Worm (Caenorhabditis elegans): ENCODE results near the gene fbxb-15.
A peak's percentile ranks its signal among the peaks of the same experiment; 100 is the strongest.

The fbxb-15 gene

ce11 chrII:1679081-1679480, 25.8 kb upstream of the fbxb-15 start, which contains the start of gene irld-36:
irld-36 (plus strand) TSS chrII:1679381.
- no peak for TF ChIP-seq ceh-36 (tag; optimal IDR thresholded peaks at IDR 0.05)

ce11 chrII:1676088-1676487, 22.8 kb upstream of the fbxb-15 start, which contains the start of gene fbxb-17:
fbxb-17 (plus strand) TSS chrII:1676388.
- TF ChIP-seq hmbx-1 (tag; optimal IDR thresholded peaks at IDR 0.05): no peak
- TF ChIP-seq hnd-1 (tag; optimal IDR thresholded peaks at IDR 0.05): no peak
- TF ChIP-seq B0310.2 (tag; optimal IDR thresholded peaks at IDR 0.05): no peak

ce11 chrII:1672673-1673072, 19.4 kb upstream of the fbxb-15 start:
- TF ChIP-seq ama-1 (optimal IDR thresholded peaks at IDR 0.05) (no peak), scrt-1 (GFP tag; IDR thresholded peaks at IDR 0.05) (no peak), ets-7 (tag; optimal IDR thresholded peaks at IDR 0.05) (no peak), sea-1 (GFP tag; conservative IDR thresholded peaks at IDR 0.05) (no peak), ceh-36 (tag; optimal IDR thresholded peaks at IDR 0.05) (no peak), B0310.2 (tag; optimal IDR thresholded peaks at IDR 0.05) (no peak), hmg-4 (GFP tag; optimal IDR thresholded peaks at IDR 0.05) (no peak), hmbx-1 (tag; optimal IDR thresholded peaks at IDR 0.05) (no peak), tbx-11 (GFP tag; IDR thresholded peaks at IDR 0.05) (no peak), F13C5.2 (tag; optimal IDR thresholded peaks at IDR 0.05) (no peak), tra-4 (tag; optimal IDR thresholded peaks at IDR 0.05) (no peak), tbx-37 (GFP tag; conservative IDR thresholded peaks at IDR 0.05) (no peak), ceh-13 (GFP tag; optimal IDR thresholded peaks at IDR 0.05) (no peak), aly-1 (tag; optimal IDR thresholded peaks at IDR 0.05) (no peak), hnd-1 (tag; optimal IDR thresholded peaks at IDR 0.05) (no peak), pes-1 (GFP tag; IDR thresholded peaks at IDR 0.05) (no peak), flt-1 (GFP tag; IDR thresholded peaks at IDR 0.05) (no peak)

- TF ChIP-seq flt-1 (GFP tag; IDR thresholded peaks at IDR 0.05) (no peak), hmg-4 (GFP tag; optimal IDR thresholded peaks at IDR 0.05) (no peak), ceh-36 (tag; optimal IDR thresholded peaks at IDR 0.05) (no peak), tbx-11 (GFP tag; IDR thresholded peaks at IDR 0.05) (no peak), pes-1 (GFP tag; IDR thresholded peaks at IDR 0.05) (no peak), F13C5.2 (tag; optimal IDR thresholded peaks at IDR 0.05) (no peak), B0310.2 (tag; optimal IDR thresholded peaks at IDR 0.05) (no peak), hnd-1 (tag; optimal IDR thresholded peaks at IDR 0.05) (no peak), tra-4 (tag; optimal IDR thresholded peaks at IDR 0.05) (no peak), scrt-1 (GFP tag; IDR thresholded peaks at IDR 0.05) (no peak), tbx-37 (GFP tag; conservative IDR thresholded peaks at IDR 0.05) (no peak), sea-1 (GFP tag; conservative IDR thresholded peaks at IDR 0.05) (no peak), ceh-13 (GFP tag; optimal IDR thresholded peaks at IDR 0.05) (no peak), ets-7 (tag; optimal IDR thresholded peaks at IDR 0.05) (no peak), aly-1 (tag; optimal IDR thresholded peaks at IDR 0.05) (no peak), ama-1 (optimal IDR thresholded peaks at IDR 0.05) (no peak), hmbx-1 (tag; optimal IDR thresholded peaks at IDR 0.05) (no peak)
These were observed 17.7 kb upstream of the fbxb-15 start for ce11 chrII:1670985-1671384.

ce11 chrII:1670260-1670879, 17.1 kb upstream of the fbxb-15 start, which contains the start of gene nhx-6:
nhx-6 (plus strand) TSS chrII:1670829.
- TF ChIP-seq ceh-13 (GFP tag; optimal IDR thresholded peaks at IDR 0.05): no peak
- no peak for TF ChIP-seq pes-1 (GFP tag; IDR thresholded peaks at IDR 0.05)
- TF ChIP-seq flt-1 (GFP tag; IDR thresholded peaks at IDR 0.05): no peak
- TF ChIP-seq scrt-1 (GFP tag; IDR thresholded peaks at IDR 0.05): no peak

ce11 chrII:1668913-1669312, 15.6 kb upstream of the fbxb-15 start, which contains the start of gene srw-97:
srw-97 (minus strand) TSS chrII:1669013.
- no peak for TF ChIP-seq tbx-37 (GFP tag; conservative IDR thresholded peaks at IDR 0.05)
- no peak for TF ChIP-seq hnd-1 (tag; optimal IDR thresholded peaks at IDR 0.05)
- no peak for TF ChIP-seq tbx-11 (GFP tag; IDR thresholded peaks at IDR 0.05)
- TF ChIP-seq ceh-36 (tag; optimal IDR thresholded peaks at IDR 0.05): no peak
- TF ChIP-seq hmbx-1 (tag; optimal IDR thresholded peaks at IDR 0.05): no peak
- no peak for TF ChIP-seq scrt-1 (GFP tag; IDR thresholded peaks at IDR 0.05)
- no peak for TF ChIP-seq B0310.2 (tag; optimal IDR thresholded peaks at IDR 0.05)
- TF ChIP-seq ets-7 (tag; optimal IDR thresholded peaks at IDR 0.05): no peak
- no peak for TF ChIP-seq flt-1 (GFP tag; IDR thresholded peaks at IDR 0.05)
- TF ChIP-seq tra-4 (tag; optimal IDR thresholded peaks at IDR 0.05): no peak
- no peak for TF ChIP-seq pes-1 (GFP tag; IDR thresholded peaks at IDR 0.05)
- TF ChIP-seq ceh-13 (GFP tag; optimal IDR thresholded peaks at IDR 0.05): no peak

ce11 chrII:1666025-1666424, 12.7 kb upstream of the fbxb-15 start, which contains the start of gene srlf-29:
srlf-29 (plus strand) TSS chrII:1666325.
- TF ChIP-seq sea-1 (GFP tag; conservative IDR thresholded peaks at IDR 0.05): no peak

- TF ChIP-seq hmg-4 (GFP tag; optimal IDR thresholded peaks at IDR 0.05): peak; percentile 16
- no peak for TF ChIP-seq aly-1 (tag; optimal IDR thresholded peaks at IDR 0.05)
These were observed 10.2 kb upstream of the fbxb-15 start, which contains the start of gene duxl-1 for ce11 chrII:1663516-1663915. duxl-1 (plus strand) TSS chrII:1663699.

ce11 chrII:1662881-1663280, 9.6 kb upstream of the fbxb-15 start, which contains the start of gene ZC204.14:
ZC204.14 (minus strand) TSS chrII:1662949.
- TF ChIP-seq hmbx-1 (tag; optimal IDR thresholded peaks at IDR 0.05): no peak
- TF ChIP-seq ama-1 (optimal IDR thresholded peaks at IDR 0.05): no peak
- TF ChIP-seq ceh-13 (GFP tag; optimal IDR thresholded peaks at IDR 0.05): no peak
- no peak for TF ChIP-seq hnd-1 (tag; optimal IDR thresholded peaks at IDR 0.05)
- no peak for TF ChIP-seq scrt-1 (GFP tag; IDR thresholded peaks at IDR 0.05)
- TF ChIP-seq tbx-11 (GFP tag; IDR thresholded peaks at IDR 0.05): no peak
- no peak for TF ChIP-seq tra-4 (tag; optimal IDR thresholded peaks at IDR 0.05)
- TF ChIP-seq tbx-37 (GFP tag; conservative IDR thresholded peaks at IDR 0.05): no peak
- TF ChIP-seq sea-1 (GFP tag; conservative IDR thresholded peaks at IDR 0.05): no peak
- no peak for TF ChIP-seq pes-1 (GFP tag; IDR thresholded peaks at IDR 0.05)
- TF ChIP-seq F13C5.2 (tag; optimal IDR thresholded peaks at IDR 0.05): no peak
- TF ChIP-seq hmg-4 (GFP tag; optimal IDR thresholded peaks at IDR 0.05): no peak
- TF ChIP-seq ets-7 (tag; optimal IDR thresholded peaks at IDR 0.05): no peak
- TF ChIP-seq flt-1 (GFP tag; IDR thresholded peaks at IDR 0.05): no peak

All from whole organism, early embryonic.